Worm (Caenorhabditis elegans) whole organism, L4 larva: ENCODE measurements around the gene F35D2.2.

ENCODE experiments used
- D1046.2 ChIP-seq: fragments of 200-800 bp; sonication (Bioruptor generic); IDR thresholded peaks from 2 replicates; pipeline ENCODE4 v1.3.6; 2022; ENCODE audit warnings: missing genetic modification characterization, missing compliant biosample characterization
- F10B5.3 ChIP-seq: sonication (generic microtip); optimal IDR thresholded peaks from 2 replicates; lab custom pipeline; 2016; ENCODE audit warnings: mild to moderate bottlenecking, missing genetic modification characterization, missing compliant biosample characterization
- F44E2.7 ChIP-seq: fragments of 200-800 bp; sonication (Bioruptor generic); IDR thresholded peaks from 2 replicates; pipeline ENCODE4 v2.1.2; 2022; ENCODE audit warnings: missing genetic modification characterization, missing compliant biosample characterization
- R02D3.7 ChIP-seq: fragments of 150-350 bp; sonication (generic microtip); optimal IDR thresholded peaks from 3 replicates; lab custom pipeline; 2014; ENCODE audit warnings: missing biosample characterization, missing genetic modification characterization
- T20F7.1 ChIP-seq: fragments of 200-800 bp; sonication (Bioruptor generic); optimal IDR thresholded peaks from 2 replicates; lab custom pipeline; 2018; ENCODE audit warnings: mild to moderate bottlenecking, missing genetic modification characterization, missing compliant biosample characterization
- Y5F2A.4 ChIP-seq: fragments of 200-800 bp; sonication (Bioruptor generic); optimal IDR thresholded peaks from 2 replicates; lab custom pipeline; 2018; ENCODE audit warnings: mild to moderate bottlenecking, missing genetic modification characterization, missing compliant biosample characterization
- Y75B8A.6 ChIP-seq: fragments of 200-800 bp; sonication (Bioruptor generic); IDR thresholded peaks from 2 replicates; pipeline ENCODE4 v1.3.6; 2022; ENCODE audit warnings: missing genetic modification reagents, missing genetic modification characterization, missing compliant biosample characterization
- ZK546.5 ChIP-seq, 2 experiments: sonication (generic microtip); optimal IDR thresholded peaks; 2 replicates each; lab custom pipeline; 2017; ENCODE audit warnings: missing biosample characterization in 2 of 2, missing genetic modification characterization in 2 of 2
- aha-1 ChIP-seq: fragments of 150-350 bp; peaks from one replicate; lab custom pipeline; 2014; ENCODE audit warnings: missing biosample characterization, missing genetic modification characterization
- attf-4 ChIP-seq: sonication (generic microtip); optimal IDR thresholded peaks from 3 replicates; lab custom pipeline; 2017; ENCODE audit warnings: missing biosample characterization, missing genetic modification characterization
- ceh-20 ChIP-seq: fragments of 200-800 bp; sonication (Bioruptor generic); IDR thresholded peaks from 2 replicates; pipeline ENCODE4 v1.3.6; 2022; ENCODE audit warnings: missing genetic modification reagents, missing genetic modification characterization, missing compliant biosample characterization
- ceh-32 ChIP-seq: sonication (generic microtip); optimal IDR thresholded peaks from 2 replicates; lab custom pipeline; 2016; ENCODE audit warnings: mild to moderate bottlenecking, missing genetic modification characterization, missing compliant biosample characterization; ENCODE audit not compliant: poor library complexity
- ceh-62 ChIP-seq: sonication (generic microtip); optimal IDR thresholded peaks from 2 replicates; lab custom pipeline; 2017; ENCODE audit warnings: missing biosample characterization, missing genetic modification characterization
- ceh-82 ChIP-seq: sonication (generic microtip); optimal IDR thresholded peaks from 2 replicates; lab custom pipeline; 2017; ENCODE audit warnings: missing biosample characterization, missing genetic modification characterization
- ces-1 ChIP-seq: fragments of 150-350 bp; sonication (generic microtip); optimal IDR thresholded peaks from 4 replicates; lab custom pipeline; 2014; ENCODE audit warnings: missing biosample characterization, missing genetic modification reagents, missing genetic modification characterization
- daf-16 ChIP-seq, 3 experiments: sonication (generic microtip); optimal IDR thresholded peaks; 2 replicates each; lab custom pipeline; 2016 to 2017; ENCODE audit warnings: missing genetic modification characterization in 3 of 3, missing genetic modification reagents in 3 of 3, mild to moderate bottlenecking in 2 of 3, missing compliant biosample characterization in 2 of 3, missing biosample characterization in 1 of 3, moderate library complexity in 1 of 3
- dmd-6 ChIP-seq: fragments of 200-800 bp; sonication (Bioruptor generic); IDR thresholded peaks from 2 replicates; pipeline ENCODE4 v1.3.6; 2022; ENCODE audit warnings: missing genetic modification reagents, missing genetic modification characterization, missing compliant biosample characterization
- dmd-9 ChIP-seq: fragments of 200-800 bp; sonication (Bioruptor generic); IDR thresholded peaks from 2 replicates; pipeline ENCODE4 v1.3.6; 2022; ENCODE audit warnings: missing genetic modification reagents, missing genetic modification characterization, missing compliant biosample characterization
- duxl-1 ChIP-seq: sonication (generic microtip); optimal IDR thresholded peaks from 2 replicates; lab custom pipeline; 2016; ENCODE audit warnings: mild to moderate bottlenecking, missing genetic modification characterization, moderate library complexity, missing compliant biosample characterization; ENCODE audit not compliant: poor library complexity
- dve-1 ChIP-seq: sonication (generic microtip); optimal IDR thresholded peaks from 2 replicates; lab custom pipeline; 2017; ENCODE audit warnings: antibody characterized with exemption, mild to moderate bottlenecking, missing genetic modification characterization, missing compliant biosample characterization; ENCODE audit not compliant: insufficient read depth
- egl-43 ChIP-seq: fragments of 200-800 bp; sonication (Bioruptor generic); IDR thresholded peaks from 2 replicates; pipeline ENCODE4 v1.3.6; 2022; ENCODE audit warnings: missing genetic modification reagents, missing genetic modification characterization, missing compliant biosample characterization
- fkh-10 ChIP-seq: fragments of 150-350 bp; optimal IDR thresholded peaks from 2 replicates; lab custom pipeline; 2014; ENCODE audit warnings: missing biosample characterization, missing genetic modification reagents, missing genetic modification characterization
- hlh-11 ChIP-seq: fragments of 200-800 bp; sonication (Bioruptor generic); optimal IDR thresholded peaks from 2 replicates; lab custom pipeline; 2018; ENCODE audit warnings: mild to moderate bottlenecking, missing genetic modification characterization, missing compliant biosample characterization
- hmg-1.1 ChIP-seq: fragments of 200-800 bp; sonication (Bioruptor generic); IDR thresholded peaks from 2 replicates; pipeline ENCODE4 v1.3.6; 2022; ENCODE audit warnings: missing genetic modification reagents, missing genetic modification characterization, missing compliant biosample characterization
- lim-7 ChIP-seq: fragments of 200-800 bp; sonication (Bioruptor generic); IDR thresholded peaks from 2 replicates; pipeline ENCODE4 v1.3.6; 2022; ENCODE audit warnings: missing genetic modification characterization, missing compliant biosample characterization
- lin-13 ChIP-seq: fragments of 150-350 bp; optimal IDR thresholded peaks from 2 replicates; lab custom pipeline; 2014; ENCODE audit warnings: missing biosample characterization, missing genetic modification reagents, missing genetic modification characterization
- lin-38 ChIP-seq: fragments of 200-800 bp; sonication (Bioruptor generic); IDR thresholded peaks from 2 replicates; pipeline ENCODE4 v1.3.6; 2022; ENCODE audit warnings: missing genetic modification reagents, missing genetic modification characterization, missing compliant biosample characterization
- lin-39 ChIP-seq: fragments of 150-350 bp; optimal IDR thresholded peaks from 2 replicates; lab custom pipeline; 2014; ENCODE audit warnings: missing biosample characterization, missing genetic modification reagents, missing genetic modification characterization
- lir-3 ChIP-seq: sonication (generic microtip); optimal IDR thresholded peaks from 2 replicates; lab custom pipeline; 2016; ENCODE audit warnings: mild to moderate bottlenecking, missing genetic modification characterization, missing compliant biosample characterization
- madf-5 ChIP-seq, 2 experiments: fragments of 200-800 bp; sonication (Bioruptor generic); IDR thresholded peaks; 2 replicates each; pipeline ENCODE4 v1.3.6; 2022; ENCODE audit warnings: missing compliant biosample characterization in 2 of 2, missing genetic modification characterization in 2 of 2
- mdl-1 ChIP-seq, 2 experiments: fragments of 150-350 bp in 1 of 2; sonication (generic microtip) in 1 of 2; optimal IDR thresholded peaks; 2 replicates each; lab custom pipeline; 2014 to 2017; ENCODE audit warnings: missing biosample characterization in 2 of 2, missing genetic modification characterization in 2 of 2
- nhr-102 ChIP-seq: sonication (generic microtip); optimal IDR thresholded peaks from 2 replicates; lab custom pipeline; 2016; ENCODE audit warnings: mild to moderate bottlenecking, missing genetic modification characterization, moderate library complexity, missing compliant biosample characterization
- nhr-28 ChIP-seq: fragments of 150-350 bp; optimal IDR thresholded peaks from 2 replicates; lab custom pipeline; 2014; ENCODE audit warnings: missing biosample characterization, missing genetic modification characterization
- nhr-41 ChIP-seq: fragments of 200-800 bp; sonication (Bioruptor generic); IDR thresholded peaks from 2 replicates; pipeline ENCODE4 v1.3.6; 2022; ENCODE audit warnings: missing genetic modification reagents, missing genetic modification characterization, missing compliant biosample characterization
- nhr-48 ChIP-seq: sonication (generic microtip); optimal IDR thresholded peaks from 2 replicates; lab custom pipeline; 2016; ENCODE audit warnings: mild to moderate bottlenecking, missing genetic modification characterization, missing compliant biosample characterization
- nhr-77 ChIP-seq: fragments of 150-350 bp; optimal IDR thresholded peaks from 2 replicates; lab custom pipeline; 2014; ENCODE audit warnings: missing biosample characterization, missing genetic modification characterization
- php-3 ChIP-seq: fragments of 200-800 bp; sonication (Bioruptor generic); IDR thresholded peaks from 2 replicates; pipeline ENCODE4 v1.3.6; 2022; ENCODE audit warnings: missing genetic modification reagents, missing genetic modification characterization, missing compliant biosample characterization
- sdz-12 ChIP-seq: fragments of 200-800 bp; sonication (Bioruptor generic); optimal IDR thresholded peaks from 2 replicates; lab custom pipeline; 2018; ENCODE audit warnings: mild to moderate bottlenecking, missing genetic modification characterization, missing compliant biosample characterization
- skn-1 ChIP-seq: fragments of 150-350 bp; optimal IDR thresholded peaks from 2 replicates; lab custom pipeline; 2014; ENCODE audit warnings: missing biosample characterization, missing genetic modification characterization
- spr-3 ChIP-seq: fragments of 200-800 bp; sonication (Bioruptor generic); optimal IDR thresholded peaks from 2 replicates; lab custom pipeline; 2018; ENCODE audit warnings: mild to moderate bottlenecking, missing genetic modification characterization, missing compliant biosample characterization
- tra-1 ChIP-seq: fragments of 200-800 bp; sonication (Bioruptor generic); IDR thresholded peaks from 2 replicates; pipeline ENCODE4 v1.3.6; 2022; ENCODE audit warnings: missing genetic modification reagents, missing genetic modification characterization, missing compliant biosample characterization
- unc-130 ChIP-seq: sonication (generic microtip); optimal IDR thresholded peaks from 2 replicates; lab custom pipeline; 2016; ENCODE audit warnings: missing genetic modification reagents, missing genetic modification characterization, missing compliant biosample characterization
- unc-62 ChIP-seq, 3 experiments: fragments of 150-350 bp in 1 of 3; sonication (generic microtip); optimal IDR thresholded peaks in 2 of 3; peaks in 1 of 3; 1 replicate in 1 of 3; 2 replicates in 2 of 3; lab custom pipeline; 2014 to 2017; ENCODE audit warnings: missing biosample characterization in 3 of 3, missing genetic modification characterization in 3 of 3, missing genetic modification reagents in 3 of 3, missing genotype in 1 of 3

Gene F35D2.2

ce11 chrII:7555454-7555853, 18.8 kb upstream of the F35D2.2 start, which contains the start of gene ZK1290.14:
Gene ZK1290.14 (minus strand): TSS chrII:7555592.
- TF ChIP-seq ceh-20 (GFP tag; lab: Robert Waterston, UW) (no peak), aha-1 (peak; percentile 68)

ce11 chrII:7557981-7558380, 16.3 kb upstream of the F35D2.2 start:
- peak in 1 of 2 experiments; percentile 33 for TF ChIP-seq mdl-1 (tag; optimal IDR thresholded peaks at IDR 0.05; lab: Kevin White, UChicago)
- no peak for TF ChIP-seq attf-4 (tag; lab: Kevin White, UChicago)
- TF ChIP-seq hlh-11 (tag; lab: Kevin White, UChicago), result peak; percentile 66
- no peak for TF ChIP-seq F44E2.7
- TF ChIP-seq daf-16 (GFP tag; optimal IDR thresholded peaks at IDR 0.05; lab: Kevin White, UChicago), result no peak
- peak; percentile 77 for TF ChIP-seq daf-16 (tag; optimal IDR thresholded peaks at IDR 0.05; lab: Kevin White, UChicago)
- TF ChIP-seq nhr-41 (GFP tag; lab: Robert Waterston, UW), result 0 out of 2 replicates have a peak, but pooled peaks have one; percentile 34
- TF ChIP-seq Y75B8A.6 (GFP tag; lab: Robert Waterston, UW), result no peak
- peak; percentile 30 for TF ChIP-seq nhr-28 (tag; lab: Kevin White, UChicago)
- TF ChIP-seq lir-3 (tag; lab: Kevin White, UChicago), result no peak
- TF ChIP-seq ceh-32 (tag; lab: Kevin White, UChicago), result no peak
- peak in 1 of 2 experiments; percentile 94 for TF ChIP-seq unc-62 (GFP tag; optimal IDR thresholded peaks at IDR 0.05 in 1 of 2; lab: Kevin White, UChicago)
- TF ChIP-seq unc-62 (tag; optimal IDR thresholded peaks at IDR 0.05; lab: Kevin White, UChicago), result no peak
- TF ChIP-seq php-3, result peak; percentile 35; the same call in 1 of the 2 replicates
- TF ChIP-seq nhr-48 (tag; lab: Kevin White, UChicago), result peak; percentile 17
- TF ChIP-seq R02D3.7 (tag; lab: Kevin White, UChicago), result no peak
- TF ChIP-seq dmd-6 (GFP tag; lab: Robert Waterston, UW), result peak; percentile 83
- TF ChIP-seq dmd-9 (GFP tag; lab: Robert Waterston, UW), result no peak
- no peak for TF ChIP-seq hmg-1.1 (GFP tag; lab: Robert Waterston, UW)
- no peak for TF ChIP-seq spr-3 (GFP tag; lab: Kevin White, UChicago)
- peak; percentile 79 for TF ChIP-seq dve-1 (tag; lab: Kevin White, UChicago)
- no peak for TF ChIP-seq Y5F2A.4 (GFP tag; lab: Kevin White, UChicago)
- TF ChIP-seq lim-7 (GFP tag; lab: Robert Waterston, UW), result no peak

DNA sequence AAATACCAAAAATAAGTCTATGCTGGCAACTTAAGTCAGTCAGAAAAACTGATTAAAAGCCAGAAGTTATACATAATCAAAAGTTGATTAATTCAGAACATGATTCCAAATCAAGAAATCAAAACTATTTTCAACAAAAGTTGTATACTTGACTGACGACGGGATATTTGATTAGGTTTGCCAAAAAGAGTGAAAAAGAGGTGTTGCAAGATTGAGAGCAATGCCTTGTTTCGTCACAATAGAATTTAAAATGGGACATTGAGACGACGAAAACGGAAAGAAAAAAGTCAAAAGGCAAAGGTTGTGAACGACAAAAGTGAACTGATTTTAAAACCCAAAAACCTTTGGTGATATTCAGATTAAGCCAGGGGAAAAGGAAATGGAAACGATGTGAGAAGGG, 15.4 kb upstream of the F35D2.2 start:
- peak; percentile 92 for TF ChIP-seq fkh-10 (GFP tag; lab: Kevin White, UChicago)
- TF ChIP-seq unc-130 (GFP tag; lab: Kevin White, UChicago), result no peak
- TF ChIP-seq lin-13 (GFP tag; lab: Kevin White, UChicago), result no peak

- TF ChIP-seq nhr-77 (tag; lab: Kevin White, UChicago), result no peak
- no peak for TF ChIP-seq attf-4 (tag; lab: Kevin White, UChicago)
- TF ChIP-seq F10B5.3 (tag; lab: Kevin White, UChicago), result no peak
- TF ChIP-seq unc-62 (GFP tag; optimal IDR thresholded peaks at IDR 0.05 in 1 of 2; lab: Kevin White, UChicago), result peak in 1 of 2 experiments; percentile 96
- TF ChIP-seq unc-62 (tag; optimal IDR thresholded peaks at IDR 0.05; lab: Kevin White, UChicago), result no peak
- TF ChIP-seq lin-39 (tag; lab: Kevin White, UChicago), result no peak
These were observed 13.4 kb upstream of the F35D2.2 start for ce11 chrII:7560844-7561243.

- TF ChIP-seq ces-1 (no peak), attf-4 (tag; lab: Kevin White, UChicago) (no peak), madf-5 (GFP tag; IDR thresholded peaks at IDR 0.05; lab: Robert Waterston, UW) (no peak), ceh-82 (no peak), ceh-62 (tag; lab: Kevin White, UChicago) (no peak), D1046.2 (GFP tag; lab: Robert Waterston, UW) (no peak), lin-38 (GFP tag; lab: Robert Waterston, UW) (no peak), tra-1 (GFP tag; lab: Robert Waterston, UW) (no peak), sdz-12 (no peak), unc-130 (GFP tag; lab: Kevin White, UChicago) (no peak), T20F7.1 (GFP tag; lab: Kevin White, UChicago) (no peak), nhr-102 (no peak), egl-43 (GFP tag; lab: Robert Waterston, UW) (no peak), duxl-1 (tag; lab: Kevin White, UChicago) (no peak), spr-3 (GFP tag; lab: Kevin White, UChicago) (no peak), ZK546.5 (tag; optimal IDR thresholded peaks at IDR 0.05; lab: Kevin White, UChicago) (no peak), skn-1 (tag; lab: Kevin White, UChicago) (no peak)
These were observed 12.7 kb upstream of the F35D2.2 start, which contains the start of the genes ZK1290.11 and ZK1290.1 for ce11 chrII:7561494-7561893. Gene ZK1290.11 (minus strand): TSS chrII:7561594. Gene ZK1290.1 (plus strand): TSS chrII:7561764.
